Fruit fly (Drosophila melanogaster): ENCODE results near the gene shep.

shep gene

DNA sequence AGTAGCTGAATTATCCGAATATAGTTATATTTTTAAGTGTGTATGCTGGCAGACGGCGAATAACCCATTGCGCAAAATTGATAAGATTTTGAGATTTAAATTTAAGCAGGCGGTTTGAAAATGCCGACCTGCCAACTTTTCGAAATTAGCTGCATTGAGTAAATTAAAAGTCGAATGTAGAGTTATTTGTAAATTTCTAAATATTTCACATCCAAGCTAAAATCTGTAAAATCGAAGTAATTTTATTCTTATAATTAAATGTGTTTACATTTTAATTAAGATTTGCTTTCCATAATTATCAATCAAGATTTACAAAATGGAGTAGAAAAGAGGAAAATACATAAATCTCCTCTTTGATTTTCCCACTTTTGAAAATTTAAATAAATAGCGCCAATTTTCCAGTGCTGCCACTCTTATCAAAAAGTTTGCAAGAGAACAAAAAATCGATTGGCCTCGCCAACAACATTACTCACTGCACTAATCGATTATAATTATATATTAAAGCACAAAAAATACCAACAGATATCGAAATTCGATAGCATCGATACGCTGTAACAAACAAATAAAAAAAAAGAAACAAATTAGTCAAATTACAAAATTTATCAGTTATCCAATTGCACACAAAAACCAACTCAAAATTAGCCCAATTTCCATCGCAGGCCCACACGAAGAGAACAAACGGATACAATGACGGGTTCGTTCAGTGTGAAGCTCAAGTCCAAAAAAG is 143.9 kb downstream of the shep start, which contains the start of gene Yod1 (continued):
- no peak for TF ChIP-seq Blimp-1 (GFP tag; optimal IDR thresholded peaks at IDR 0.05)
- TF ChIP-seq disco-r (GFP tag; optimal IDR thresholded peaks at IDR 0.05): no peak
- no peak for TF ChIP-seq ranshi (GFP tag; IDR thresholded peaks at IDR 0.05)
- no peak for TF ChIP-seq CG12104 (GFP tag; optimal IDR thresholded peaks at IDR 0.05)
- no peak for TF ChIP-seq CG8359 (GFP tag; optimal IDR thresholded peaks at IDR 0.05; ENCODE audit: borderline replicate concordance)
- TF ChIP-seq CG12155 (GFP tag; optimal IDR thresholded peaks at IDR 0.05): no peak
- TF ChIP-seq pnt (GFP tag; optimal IDR thresholded peaks at IDR 0.05): no peak
- TF ChIP-seq Ravus (GFP tag; IDR thresholded peaks at IDR 0.05): no peak
- TF ChIP-seq Hr39 (optimal IDR thresholded peaks at IDR 0.05): no peak
- no peak for TF ChIP-seq en (GFP tag; optimal IDR thresholded peaks at IDR 0.05)
- TF ChIP-seq CG6689 (GFP tag; IDR thresholded peaks at IDR 0.05): no peak
- TF ChIP-seq Hr51 (GFP tag; optimal IDR thresholded peaks at IDR 0.05): no peak
- no peak for TF ChIP-seq CG6254 (GFP tag; optimal IDR thresholded peaks at IDR 0.05)
- no peak for TF ChIP-seq Side (GFP tag; optimal IDR thresholded peaks at IDR 0.05)
- no peak for TF ChIP-seq salm (tag; optimal IDR thresholded peaks at IDR 0.05)
- TF ChIP-seq Lim3 (GFP tag; IDR thresholded peaks at IDR 0.05): no peak
- no peak for TF ChIP-seq Deaf1 (tag; optimal IDR thresholded peaks at IDR 0.05)
- TF ChIP-seq CG10959 (GFP tag; IDR thresholded peaks at IDR 0.05): no peak
- TF ChIP-seq Stat92E (GFP tag; optimal IDR thresholded peaks at IDR 0.05): peak in 1 of 3 experiments; percentile 12
- TF ChIP-seq CG7839 (tag; optimal IDR thresholded peaks at IDR 0.05): no peak
- no peak for TF ChIP-seq Oli (tag; optimal IDR thresholded peaks at IDR 0.05)
- TF ChIP-seq sd (tag; optimal IDR thresholded peaks at IDR 0.05): peak; percentile 47
- peak; percentile 38 for TF ChIP-seq CoRest (tag; optimal IDR thresholded peaks at IDR 0.05)
- no peak for TF ChIP-seq br (optimal IDR thresholded peaks at IDR 0.05)
- no peak for TF ChIP-seq sug (tag; optimal IDR thresholded peaks at IDR 0.05)
- no peak for TF ChIP-seq Atf-2 (GFP tag; optimal IDR thresholded peaks at IDR 0.05)
- no peak for TF ChIP-seq CG11723 (GFP tag; optimal IDR thresholded peaks at IDR 0.05)
- TF ChIP-seq CG2889 (GFP tag; IDR thresholded peaks at IDR 0.05): no peak
- no peak for TF ChIP-seq Dbx (GFP tag; IDR thresholded peaks at IDR 0.05)
- peak; percentile 91 for TF ChIP-seq HLH4C (GFP tag; IDR thresholded peaks at IDR 0.05; ENCODE audit: partially characterized antibody)
- TF ChIP-seq Sox100B (GFP tag; optimal IDR thresholded peaks at IDR 0.05): no peak
- TF ChIP-seq Ets97D (GFP tag; optimal IDR thresholded peaks at IDR 0.05): peak; percentile 36
- TF ChIP-seq CG12391 (tag; optimal IDR thresholded peaks at IDR 0.05): peak; percentile 18
- TF ChIP-seq D19B (GFP tag; optimal IDR thresholded peaks at IDR 0.05): no peak
- no peak for TF ChIP-seq CG3065 (GFP tag; optimal IDR thresholded peaks at IDR 0.05)
- TF ChIP-seq z (GFP tag; IDR thresholded peaks at IDR 0.05): no peak
- TF ChIP-seq CG16815 (GFP tag; optimal IDR thresholded peaks at IDR 0.05): no peak
- no peak for TF ChIP-seq CG10147 (GFP tag; optimal IDR thresholded peaks at IDR 0.05)
- peak; percentile 56; the same call in 2 of the 3 replicates for TF ChIP-seq Doc3 (GFP tag; IDR thresholded peaks at IDR 0.05; ENCODE audit: partially characterized antibody)
- TF ChIP-seq CG14860 (GFP tag; IDR thresholded peaks at IDR 0.05; ENCODE audit: partially characterized antibody): peak; percentile 62; the same call in 1 of the 3 replicates
- no peak for TF ChIP-seq sisA (GFP tag; IDR thresholded peaks at IDR 0.05)
- TF ChIP-seq CG11085 (GFP tag; IDR thresholded peaks at IDR 0.05): no peak
- no peak for TF ChIP-seq mam (GFP tag; optimal IDR thresholded peaks at IDR 0.05)
- TF ChIP-seq kni (GFP tag; optimal IDR thresholded peaks at IDR 0.05): no peak
- TF ChIP-seq zen (tag; optimal IDR thresholded peaks at IDR 0.05): peak; percentile 1
- TF ChIP-seq az2 (GFP tag; optimal IDR thresholded peaks at IDR 0.05): no peak
- no peak for TF ChIP-seq ro (GFP tag; IDR thresholded peaks at IDR 0.05)
- TF ChIP-seq twi (tag; optimal IDR thresholded peaks at IDR 0.05): no peak
- no peak for TF ChIP-seq tin (GFP tag; optimal IDR thresholded peaks at IDR 0.05)
- no peak for TF ChIP-seq Ada2b (GFP tag; IDR thresholded peaks at IDR 0.05)

Data from whole organism, embryonic.